Worm (Caenorhabditis elegans): ENCODE measurements around the gene M03E7.1.
A peak's percentile ranks its signal among the peaks of the same experiment; 100 is the strongest.

DNA sequence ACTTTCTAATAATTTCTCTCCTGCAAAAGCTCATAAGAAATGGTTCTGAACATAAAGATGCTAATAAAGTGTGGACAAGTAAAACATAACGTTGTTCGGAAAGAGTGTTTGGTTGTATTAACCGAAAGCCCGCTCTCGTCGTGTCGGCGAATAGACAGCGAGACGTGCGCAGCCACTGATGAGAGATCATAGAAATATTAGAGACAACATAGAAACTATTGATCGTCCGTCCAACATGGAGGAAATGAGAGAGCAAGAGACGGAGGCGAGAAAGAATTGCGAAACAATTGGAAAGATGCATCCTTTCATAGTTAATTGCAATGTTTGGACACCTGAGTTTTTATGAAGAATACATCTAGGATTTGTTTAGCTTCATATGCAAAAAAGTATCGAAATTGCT is 41.0 kb upstream of the M03E7.1 start:
- TF ChIP-seq unc-98 (GFP tag; IDR thresholded peaks at IDR 0.05) (no peak), ama-1 (optimal IDR thresholded peaks at IDR 0.05) (peak; percentile 10), ces-1 (GFP tag; optimal IDR thresholded peaks at IDR 0.05) (no peak), nhr-76 (tag; optimal IDR thresholded peaks at IDR 0.05) (no peak), blmp-1 (tag; optimal IDR thresholded peaks at IDR 0.05) (peak; percentile 66), tbx-2 (tag; optimal IDR thresholded peaks at IDR 0.05) (peak; percentile 52), lin-13 (GFP tag; optimal IDR thresholded peaks at IDR 0.05) (peak; percentile 40), sox-4 (tag; optimal IDR thresholded peaks at IDR 0.05) (no peak), dpl-1 (GFP tag; optimal IDR thresholded peaks at IDR 0.05) (peak in 2 of 3 experiments; percentile 14 to 54), sptf-1 (tag; optimal IDR thresholded peaks at IDR 0.05) (no peak)
